Worm (Caenorhabditis elegans) whole organism, mixed stage, embryonic: ENCODE results near the gene K08D8.2.

Experiments used
- ceh-39 ChIP-seq: fragments of 150-350 bp; optimal IDR thresholded peaks from 2 replicates; lab custom pipeline; 2014; ENCODE audit warnings: missing biosample characterization, missing genetic modification characterization
- cnd-1 ChIP-seq: fragments of 200-800 bp; sonication (Bioruptor generic); optimal IDR thresholded peaks from 2 replicates; lab custom pipeline; 2018; ENCODE audit warnings: mild to moderate bottlenecking, missing genetic modification characterization, missing compliant biosample characterization
- elt-1 ChIP-seq: sonication (generic microtip); optimal IDR thresholded peaks from 2 replicates; lab custom pipeline; 2017; ENCODE audit warnings: missing genetic modification characterization, mild to moderate bottlenecking, missing compliant biosample characterization, antibody characterized with exemption, moderate library complexity, borderline replicate concordance; ENCODE audit not compliant: insufficient read depth
- elt-3 ChIP-seq: fragments of 150-350 bp; optimal IDR thresholded peaks from 2 replicates; lab custom pipeline; 2014; ENCODE audit warnings: missing biosample characterization, missing genetic modification characterization
- ham-2 ChIP-seq: fragments of 200-800 bp; sonication (Bioruptor generic); optimal IDR thresholded peaks from 2 replicates; lab custom pipeline; 2018; ENCODE audit warnings: mild to moderate bottlenecking, missing genetic modification characterization, missing compliant biosample characterization
- hlh-1 ChIP-seq: fragments of 150-350 bp; optimal IDR thresholded peaks from 2 replicates; lab custom pipeline; 2014; ENCODE audit warnings: missing biosample characterization, missing genetic modification reagents, missing genetic modification characterization
- lsy-2 ChIP-seq: fragments of 150-350 bp; optimal IDR thresholded peaks from 2 replicates; lab custom pipeline; 2014; ENCODE audit warnings: missing biosample characterization, missing genetic modification characterization
- nhr-237 ChIP-seq: fragments of 150-350 bp; optimal IDR thresholded peaks from 2 replicates; lab custom pipeline; 2014; ENCODE audit warnings: missing biosample characterization, missing genetic modification characterization
- nhr-28 ChIP-seq: fragments of 150-350 bp; optimal IDR thresholded peaks from 2 replicates; lab custom pipeline; 2014; ENCODE audit warnings: missing biosample characterization, missing genetic modification characterization
- snpc-4 ChIP-seq: fragments of 150-350 bp; optimal IDR thresholded peaks from 2 replicates; lab custom pipeline; 2014; ENCODE audit warnings: missing biosample characterization, missing genetic modification characterization
- sptf-1 ChIP-seq: sonication (generic microtip); optimal IDR thresholded peaks from 2 replicates; lab custom pipeline; 2017; ENCODE audit warnings: mild to moderate bottlenecking, missing genetic modification characterization, moderate library complexity, missing compliant biosample characterization
- unc-62 ChIP-seq: fragments of 150-350 bp; optimal IDR thresholded peaks from 2 replicates; lab custom pipeline; 2014; ENCODE audit warnings: missing biosample characterization, missing genetic modification reagents, missing genetic modification characterization
- ztf-11 ChIP-seq: fragments of 150-350 bp; optimal IDR thresholded peaks from 2 replicates; lab custom pipeline; 2014; ENCODE audit warnings: missing biosample characterization, missing genetic modification characterization

- TF ChIP-seq ztf-11 (tag; lab: Kevin White, UChicago) (no peak), elt-1 (no peak), nhr-237 (tag; lab: Kevin White, UChicago) (no peak), lsy-2 (tag; lab: Kevin White, UChicago) (no peak), hlh-1 (tag; lab: Kevin White, UChicago) (no peak), sptf-1 (tag; lab: Kevin White, UChicago) (no peak), ceh-39 (no peak), ham-2 (GFP tag; lab: Kevin White, UChicago) (no peak), unc-62 (no peak), elt-3 (tag; lab: Kevin White, UChicago) (no peak), snpc-4 (tag; lab: Kevin White, UChicago) (no peak), cnd-1 (no peak), nhr-28 (tag; lab: Kevin White, UChicago) (no peak)
Observed at ce11 chrIV:12865884-12866283, 37.0 kb upstream of the K08D8.2 start, which contains the start of gene clec-186.
